Worm (Caenorhabditis elegans): Measurements from ENCODE around the gene eif-1.

ce11 chrII:5001866-5002265, 8.5 kb upstream of the eif-1 start:
- TF ChIP-seq lin-15B (tag; optimal IDR thresholded peaks at IDR 0.05): no peak
- no peak for TF ChIP-seq elt-3 (tag; optimal IDR thresholded peaks at IDR 0.05)
- no peak for TF ChIP-seq alr-1 (tag; optimal IDR thresholded peaks at IDR 0.05; ENCODE audit: borderline replicate concordance)
- no peak for TF ChIP-seq ztf-11 (tag; optimal IDR thresholded peaks at IDR 0.05)
- TF ChIP-seq ama-1 (optimal IDR thresholded peaks at IDR 0.05): no peak
- TF ChIP-seq nhr-28 (tag; optimal IDR thresholded peaks at IDR 0.05): no peak
- no peak for TF ChIP-seq elt-2 (tag; optimal IDR thresholded peaks at IDR 0.05)
- no peak for TF ChIP-seq nhr-20 (tag; optimal IDR thresholded peaks at IDR 0.05)
- TF ChIP-seq fkh-10 (GFP tag; optimal IDR thresholded peaks at IDR 0.05): no peak
- TF ChIP-seq fkh-8 (tag; optimal IDR thresholded peaks at IDR 0.05): no peak
- TF ChIP-seq zag-1 (tag; optimal IDR thresholded peaks at IDR 0.05): no peak
- TF ChIP-seq nhr-85 (tag): no peak
- TF ChIP-seq lsy-2 (tag; optimal IDR thresholded peaks at IDR 0.05): no peak
- no peak for TF ChIP-seq lin-14 (GFP tag; optimal IDR thresholded peaks at IDR 0.05)
